Worm (Caenorhabditis elegans) whole organism, L1 larva: ENCODE measurements around the gene metl-18.

Experiments used
- aly-2 ChIP-seq: fragments of 150-350 bp; optimal IDR thresholded peaks from 2 replicates; lab custom pipeline; 2014; ENCODE audit warnings: missing biosample characterization, missing genetic modification characterization
- efl-1 ChIP-seq, 4 experiments: fragments of 150-350 bp; optimal IDR thresholded peaks in 3 of 4; peaks in 1 of 4; 1 replicate in 1 of 4; 2 replicates in 3 of 4; lab custom pipeline; 2014; ENCODE audit warnings: missing biosample characterization in 2 of 4, missing genetic modification characterization in 2 of 4, missing genetic modification reagents in 2 of 4
- nhr-237 ChIP-seq: fragments of 150-350 bp; optimal IDR thresholded peaks from 2 replicates; lab custom pipeline; 2014; ENCODE audit warnings: missing biosample characterization, missing genetic modification characterization
- nhr-90 ChIP-seq: sonication (generic microtip); optimal IDR thresholded peaks from 2 replicates; lab custom pipeline; 2016; ENCODE audit warnings: mild to moderate bottlenecking, missing genetic modification characterization, missing compliant biosample characterization; ENCODE audit not compliant: poor library complexity
- pqm-1 ChIP-seq: sonication (generic microtip); optimal IDR thresholded peaks from 3 replicates; lab custom pipeline; 2017; ENCODE audit warnings: missing biosample characterization, missing genetic modification characterization
- skn-1 ChIP-seq: fragments of 150-350 bp; optimal IDR thresholded peaks from 2 replicates; lab custom pipeline; 2014; ENCODE audit warnings: missing biosample characterization, missing genetic modification characterization
- sox-4 ChIP-seq: sonication (generic microtip); optimal IDR thresholded peaks from 2 replicates; lab custom pipeline; 2016; ENCODE audit warnings: missing genetic modification characterization, missing compliant biosample characterization
- tbx-2 ChIP-seq: sonication (generic microtip); optimal IDR thresholded peaks from 2 replicates; lab custom pipeline; 2016; ENCODE audit warnings: missing genetic modification characterization, missing compliant biosample characterization
- unc-86 ChIP-seq: sonication (generic microtip); optimal IDR thresholded peaks from 2 replicates; lab custom pipeline; 2016; ENCODE audit warnings: missing genetic modification characterization, missing compliant biosample characterization
- xbp-1 ChIP-seq: sonication (generic microtip); optimal IDR thresholded peaks from 2 replicates; lab custom pipeline; 2016; ENCODE audit warnings: missing genetic modification characterization, missing compliant biosample characterization

DNA sequence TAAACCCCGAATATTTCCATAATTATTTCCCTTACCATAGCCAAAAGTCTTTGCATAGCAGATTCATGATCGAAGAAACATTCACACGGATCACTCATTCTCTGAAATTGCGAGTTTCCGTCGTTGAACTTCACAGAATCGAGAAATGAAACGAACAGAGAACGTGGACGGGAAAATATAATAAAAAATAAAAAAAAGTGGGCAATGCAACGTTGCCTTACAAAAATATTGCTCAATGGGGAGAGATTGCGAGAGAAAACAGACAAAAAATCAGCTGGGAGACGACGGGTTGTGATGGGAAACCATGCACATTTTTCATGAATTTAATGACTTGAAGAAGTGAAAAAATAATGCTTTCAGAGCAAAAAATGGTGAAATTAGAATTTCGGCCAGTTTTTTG, 44.1 kb downstream of the metl-18 start, which contains the start of gene smim-14:
- TF ChIP-seq sox-4 (tag; lab: Kevin White, UChicago), result no peak
- no peak for TF ChIP-seq skn-1 (tag; lab: Kevin White, UChicago)
- no peak for TF ChIP-seq nhr-237 (tag; lab: Kevin White, UChicago)
- TF ChIP-seq aly-2 (tag; lab: Kevin White, UChicago), result no peak
- peak; percentile 89 for TF ChIP-seq xbp-1 (tag; lab: Kevin White, UChicago)
- no peak for TF ChIP-seq tbx-2 (tag; lab: Kevin White, UChicago)
- no peak for TF ChIP-seq nhr-90 (tag; lab: Kevin White, UChicago)
- no peak for TF ChIP-seq unc-86 (tag; lab: Kevin White, UChicago)
- TF ChIP-seq efl-1 (optimal IDR thresholded peaks at IDR 0.05; lab: Kevin White, UChicago), result no peak
- TF ChIP-seq efl-1 (GFP tag; optimal IDR thresholded peaks at IDR 0.05 in 1 of 2; lab: Kevin White, UChicago), result no peak
- no peak for TF ChIP-seq pqm-1
